Fruit fly (Drosophila melanogaster) whole organism, prepupa: ENCODE results near the gene CG13065.
A peak's percentile ranks its signal among the peaks of the same experiment; 100 is the strongest.

ENCODE experiments used
- Blimp-1 ChIP-seq: fragments of 200-800 bp; sonication (Bioruptor generic); optimal IDR thresholded peaks from 3 replicates; lab custom pipeline; 2017; ENCODE audit warnings: missing biosample characterization, missing genetic modification characterization, mild to moderate bottlenecking, moderate library complexity, missing genetic modification reagents
- CG10631 ChIP-seq: fragments of 200-800 bp; sonication (Bioruptor generic); optimal IDR thresholded peaks from 2 replicates; lab custom pipeline; 2016; ENCODE audit warnings: missing biosample characterization, missing genetic modification characterization
- CG10669 ChIP-seq: fragments of 200-800 bp; sonication (Bioruptor generic); optimal IDR thresholded peaks from 3 replicates; lab custom pipeline; 2018; ENCODE audit warnings: missing biosample characterization, mild to moderate bottlenecking, missing genetic modification characterization, moderate library complexity
- CG11294 ChIP-seq: fragments of 200-800 bp; sonication (Bioruptor generic); IDR thresholded peaks from 2 replicates; pipeline ENCODE4 v1.3.6; 2022; ENCODE audit warnings: missing biosample characterization, missing genetic modification characterization
- CG11762 ChIP-seq: fragments of 200-800 bp; sonication (Bioruptor generic); optimal IDR thresholded peaks from 3 replicates; lab custom pipeline; 2016; ENCODE audit warnings: missing biosample characterization, missing genetic modification characterization; ENCODE audit not compliant: insufficient read depth
- CG11902 ChIP-seq: fragments of 200-800 bp; sonication (Bioruptor generic); optimal IDR thresholded peaks from 3 replicates; lab custom pipeline; 2016; ENCODE audit warnings: missing biosample characterization, missing genetic modification characterization
- CG1621 ChIP-seq: fragments of 200-800 bp; sonication (Bioruptor generic); optimal IDR thresholded peaks from 3 replicates; lab custom pipeline; 2018; ENCODE audit warnings: missing biosample characterization, mild to moderate bottlenecking, missing genetic modification characterization
- CG3032 ChIP-seq: fragments of 200-800 bp; optimal IDR thresholded peaks from 2 replicates; lab custom pipeline; 2019; ENCODE audit warnings: missing biosample characterization, mild to moderate bottlenecking, missing genetic modification characterization, moderate library complexity
- CG31627 ChIP-seq: fragments of 200-800 bp; sonication (Bioruptor generic); optimal IDR thresholded peaks from 3 replicates; lab custom pipeline; 2016; ENCODE audit warnings: missing biosample characterization, missing genetic modification characterization
- CG32006 ChIP-seq: fragments of 200-800 bp; sonication (Bioruptor generic); optimal IDR thresholded peaks from 3 replicates; lab custom pipeline; 2017; ENCODE audit warnings: missing biosample characterization, mild to moderate bottlenecking, missing genetic modification characterization
- CG3919 ChIP-seq: fragments of 200-800 bp; sonication (Bioruptor generic); optimal IDR thresholded peaks from 3 replicates; lab custom pipeline; 2016; ENCODE audit warnings: missing biosample characterization, missing genetic modification characterization
- CG4318 ChIP-seq: fragments of 200-800 bp; sonication (Bioruptor generic); optimal IDR thresholded peaks from 3 replicates; lab custom pipeline; 2017; ENCODE audit warnings: missing biosample characterization, mild to moderate bottlenecking, missing genetic modification characterization
- CG6276 ChIP-seq: fragments of 200-800 bp; sonication (Bioruptor generic); optimal IDR thresholded peaks from 2 replicates; lab custom pipeline; 2017; ENCODE audit warnings: missing biosample characterization, mild to moderate bottlenecking, missing genetic modification characterization
- CG6792 ChIP-seq: fragments of 200-800 bp; sonication (Bioruptor generic); optimal IDR thresholded peaks from 3 replicates; lab custom pipeline; 2016; ENCODE audit warnings: missing biosample characterization, missing genetic modification characterization
- CG6854 ChIP-seq: fragments of 200-800 bp; sonication (Bioruptor generic); optimal IDR thresholded peaks from 2 replicates; lab custom pipeline; 2017; ENCODE audit warnings: missing biosample characterization, mild to moderate bottlenecking, missing genetic modification characterization
- CG7368 ChIP-seq: fragments of 200-800 bp; sonication (Bioruptor generic); optimal IDR thresholded peaks from 3 replicates; lab custom pipeline; 2016; ENCODE audit warnings: missing biosample characterization, missing genetic modification characterization
- CG8632 ChIP-seq: fragments of 200-800 bp; sonication (Bioruptor generic); optimal IDR thresholded peaks from 3 replicates; lab custom pipeline; 2016; ENCODE audit warnings: missing biosample characterization, missing genetic modification characterization
- Eip75B ChIP-seq: fragments of 200-800 bp; sonication (Bioruptor generic); optimal IDR thresholded peaks from 3 replicates; lab custom pipeline; 2016; ENCODE audit warnings: missing biosample characterization, missing genetic modification characterization
- Eip78C ChIP-seq: fragments of 200-800 bp; sonication (Bioruptor generic); peaks from one replicate; lab custom pipeline; 2016; ENCODE audit warnings: missing biosample characterization, missing genetic modification characterization
- Eip93F ChIP-seq: fragments of 200-800 bp; sonication (Bioruptor generic); optimal IDR thresholded peaks from 2 replicates; lab custom pipeline; 2016; ENCODE audit warnings: missing biosample characterization, mild to moderate bottlenecking, missing genetic modification characterization
- Ets21C ChIP-seq: fragments of 200-800 bp; sonication (Bioruptor generic); optimal IDR thresholded peaks from 3 replicates; lab custom pipeline; 2016; ENCODE audit warnings: missing biosample characterization, missing genetic modification characterization
- Ets96B ChIP-seq: fragments of 200-800 bp; optimal IDR thresholded peaks from 2 replicates; lab custom pipeline; 2019; ENCODE audit warnings: missing biosample characterization, mild to moderate bottlenecking, missing genetic modification characterization, moderate library complexity
- Gug ChIP-seq: fragments of 200-800 bp; sonication (Bioruptor generic); IDR thresholded peaks from 2 replicates; pipeline ENCODE4 v1.3.6; 2022; ENCODE audit warnings: missing biosample characterization, missing genetic modification characterization
- Hr38 ChIP-seq: sonication (Bioruptor generic); optimal IDR thresholded peaks from 2 replicates; lab custom pipeline; 2016; ENCODE audit warnings: missing biosample characterization, missing genetic modification characterization
- Hr39 ChIP-seq: fragments of 200-800 bp; sonication (Bioruptor generic); optimal IDR thresholded peaks from 2 replicates; lab custom pipeline; 2016; ENCODE audit warnings: missing biosample characterization, missing genetic modification characterization
- Hr4 ChIP-seq: fragments of 200-800 bp; sonication (Bioruptor generic); optimal IDR thresholded peaks from 3 replicates; lab custom pipeline; 2016; ENCODE audit warnings: missing biosample characterization, missing genetic modification characterization
- Lpt ChIP-seq: fragments of 200-800 bp; sonication (Bioruptor generic); optimal IDR thresholded peaks from 3 replicates; lab custom pipeline; 2016; ENCODE audit warnings: missing biosample characterization, missing genetic modification characterization
- Met ChIP-seq: fragments of 200-800 bp; sonication (Bioruptor generic); optimal IDR thresholded peaks from 3 replicates; lab custom pipeline; 2016; ENCODE audit warnings: missing biosample characterization, missing genetic modification characterization
- OdsH ChIP-seq: fragments of 200-800 bp; sonication (Bioruptor generic); optimal IDR thresholded peaks from 3 replicates; lab custom pipeline; 2016; ENCODE audit warnings: missing biosample characterization, missing genetic modification characterization
- Sox102F ChIP-seq: fragments of 200-800 bp; sonication (Bioruptor generic); optimal IDR thresholded peaks from 2 replicates; lab custom pipeline; 2016; ENCODE audit warnings: missing biosample characterization, mild to moderate bottlenecking, missing genetic modification characterization
- Sox14 ChIP-seq: fragments of 200-800 bp; sonication (Bioruptor generic); optimal IDR thresholded peaks from 3 replicates; lab custom pipeline; 2016; ENCODE audit warnings: missing biosample characterization, missing genetic modification characterization
- Sox15 ChIP-seq: fragments of 200-800 bp; sonication (Bioruptor generic); optimal IDR thresholded peaks from 3 replicates; lab custom pipeline; 2016; ENCODE audit warnings: missing biosample characterization, missing genetic modification characterization
- acj6 ChIP-seq: fragments of 200-800 bp; sonication (Bioruptor generic); optimal IDR thresholded peaks from 3 replicates; lab custom pipeline; 2016; ENCODE audit warnings: missing biosample characterization, missing genetic modification characterization
- cyc ChIP-seq: fragments of 200-800 bp; sonication (Bioruptor generic); optimal IDR thresholded peaks from 3 replicates; lab custom pipeline; 2016; ENCODE audit warnings: missing biosample characterization, missing genetic modification characterization
- dac ChIP-seq: fragments of 200-800 bp; sonication (Bioruptor generic); optimal IDR thresholded peaks from 2 replicates; lab custom pipeline; 2017; ENCODE audit warnings: missing biosample characterization, mild to moderate bottlenecking, missing genetic modification characterization
- dsx ChIP-seq: fragments of 200-800 bp; optimal IDR thresholded peaks from 3 replicates; lab custom pipeline; 2019; ENCODE audit warnings: missing biosample characterization, mild to moderate bottlenecking, missing genetic modification characterization, moderate library complexity; ENCODE audit not compliant: poor library complexity, severe bottlenecking
- eg ChIP-seq: fragments of 200-800 bp; sonication (Bioruptor generic); IDR thresholded peaks from 3 replicates; pipeline ENCODE4 v1.3.6; 2022; ENCODE audit warnings: missing biosample characterization, missing genetic modification characterization
- esn ChIP-seq: fragments of 200-800 bp; sonication (Bioruptor generic); optimal IDR thresholded peaks from 2 replicates; lab custom pipeline; 2016; ENCODE audit warnings: missing biosample characterization, mild to moderate bottlenecking, missing genetic modification characterization, moderate library complexity
- fd59A ChIP-seq: fragments of 200-800 bp; sonication (Bioruptor generic); optimal IDR thresholded peaks from 2 replicates; lab custom pipeline; 2017; ENCODE audit warnings: missing biosample characterization, mild to moderate bottlenecking, missing genetic modification characterization, missing genetic modification reagents
- fkh ChIP-seq: fragments of 200-800 bp; sonication (Bioruptor generic); optimal IDR thresholded peaks from 3 replicates; lab custom pipeline; 2017; ENCODE audit warnings: missing biosample characterization, mild to moderate bottlenecking, missing genetic modification characterization, moderate library complexity
- lz ChIP-seq: fragments of 200-800 bp; sonication (Bioruptor generic); optimal IDR thresholded peaks from 3 replicates; lab custom pipeline; 2016; ENCODE audit warnings: missing biosample characterization, missing genetic modification characterization
- net ChIP-seq: fragments of 200-800 bp; sonication (Bioruptor generic); optimal IDR thresholded peaks from 3 replicates; lab custom pipeline; 2016; ENCODE audit warnings: missing biosample characterization, missing genetic modification characterization
- pdm3 ChIP-seq: fragments of 200-800 bp; sonication (Bioruptor generic); optimal IDR thresholded peaks from 3 replicates; lab custom pipeline; 2016; ENCODE audit warnings: missing biosample characterization, missing genetic modification characterization
- salr ChIP-seq, 2 experiments: fragments of 200-800 bp; sonication (Bioruptor generic); optimal IDR thresholded peaks; 3 replicates each; lab custom pipeline; 2016 to 2018; ENCODE audit warnings: missing biosample characterization in 2 of 2, missing genetic modification characterization in 2 of 2, mild to moderate bottlenecking in 1 of 2
- svp ChIP-seq: fragments of 200-800 bp; sonication (Bioruptor generic); peaks from one replicate; lab custom pipeline; 2016; ENCODE audit warnings: missing biosample characterization, missing genetic modification characterization
- topi ChIP-seq: fragments of 200-800 bp; sonication (Bioruptor generic); optimal IDR thresholded peaks from 3 replicates; lab custom pipeline; 2016; ENCODE audit warnings: missing biosample characterization, missing genetic modification characterization
- vri ChIP-seq: fragments of 200-800 bp; sonication (Bioruptor generic); optimal IDR thresholded peaks from 3 replicates; lab custom pipeline; 2016; ENCODE audit warnings: missing biosample characterization, mild to moderate bottlenecking, missing genetic modification characterization

CG13065 gene

dm6 chr3L:16228659-16229205 is 48.5 kb upstream of the CG13065 start, which contains the start of gene Tmx3 (continued):
- TF ChIP-seq Met (GFP tag; lab: Kevin White, UChicago) (peak; percentile 76), OdsH (GFP tag; lab: Kevin White, UChicago) (peak; percentile 89), lz (GFP tag; lab: Kevin White, UChicago) (peak; percentile 79), CG11902 (GFP tag; lab: Kevin White, UChicago) (peak; percentile 64), dsx (GFP tag; lab: Kevin White, UChicago) (peak; percentile 83), CG6854 (GFP tag; lab: Kevin White, UChicago) (no peak), CG6792 (GFP tag; lab: Kevin White, UChicago) (peak; percentile 80), esn (peak; percentile 83), CG10669 (GFP tag; lab: Kevin White, UChicago) (peak; percentile 71), acj6 (GFP tag; lab: Kevin White, UChicago) (peak; percentile 86), Lpt (GFP tag; lab: Kevin White, UChicago) (no peak), Hr4 (peak; percentile 74), Hr38 (GFP tag; lab: Kevin White, UChicago) (no peak), dac (GFP tag; lab: Kevin White, UChicago) (peak; percentile 65), Gug (GFP tag; lab: Robert Waterston, UW) (peak; percentile 89), CG11294 (GFP tag; lab: Robert Waterston, UW) (peak; percentile 87), Sox15 (GFP tag; lab: Kevin White, UChicago) (peak; percentile 74), Eip93F (GFP tag; lab: Kevin White, UChicago) (peak; percentile 29), vri (GFP tag; lab: Kevin White, UChicago) (no peak), eg (no peak; the same call in 1 of the 3 replicates), CG8632 (peak; percentile 80), Hr39 (GFP tag; lab: Kevin White, UChicago) (peak; percentile 69)
- TF ChIP-seq, all 60 proteins: peak for 47

dm6 chr3L:16231857-16232256 is 45.4 kb upstream of the CG13065 start, which contains the start of the genes PDCD-5 and MED10:
PDCD-5 (minus strand) TSS chr3L:16232038.
MED10 (plus strand) TSS chr3L:16232084.
- TF ChIP-seq topi (GFP tag; lab: Kevin White, UChicago) (peak; percentile 7), dsx (GFP tag; lab: Kevin White, UChicago) (peak; percentile 48), Blimp-1 (no peak), CG10631 (GFP tag; lab: Kevin White, UChicago) (no peak), svp (peak; percentile 85), net (no peak), CG7368 (GFP tag; lab: Kevin White, UChicago) (no peak), eg (no peak), CG32006 (GFP tag; lab: Kevin White, UChicago) (no peak), CG3032 (peak; percentile 56), Ets96B (tag; lab: Kevin White, UChicago) (peak; percentile 17), esn (peak; percentile 18), fd59A (GFP tag; lab: Kevin White, UChicago) (no peak), OdsH (GFP tag; lab: Kevin White, UChicago) (no peak), Hr38 (GFP tag; lab: Kevin White, UChicago) (no peak), CG11762 (GFP tag; lab: Kevin White, UChicago) (no peak), Eip78C (GFP tag; lab: Kevin White, UChicago) (peak; percentile 60), Sox102F (GFP tag; lab: Kevin White, UChicago) (no peak), Hr39 (GFP tag; lab: Kevin White, UChicago) (no peak), Hr4 (no peak), Lpt (GFP tag; lab: Kevin White, UChicago) (no peak), cyc (no peak), Ets21C (GFP tag; lab: Kevin White, UChicago) (no peak), lz (GFP tag; lab: Kevin White, UChicago) (no peak), fkh (peak; percentile 88), CG6276 (no peak), CG31627 (GFP tag; lab: Kevin White, UChicago) (no peak), acj6 (GFP tag; lab: Kevin White, UChicago) (no peak), CG1621 (no peak), CG3919 (GFP tag; lab: Kevin White, UChicago) (no peak), CG8632 (no peak), Sox14 (GFP tag; lab: Kevin White, UChicago) (peak; percentile 77), Eip93F (GFP tag; lab: Kevin White, UChicago) (no peak), salr (GFP tag; optimal IDR thresholded peaks at IDR 0.05; lab: Kevin White, UChicago) (peak in 1 of 2 experiments; percentile 2), Eip75B (GFP tag; lab: Kevin White, UChicago) (peak; percentile 7), Sox15 (GFP tag; lab: Kevin White, UChicago) (no peak), Met (GFP tag; lab: Kevin White, UChicago) (no peak), CG10669 (GFP tag; lab: Kevin White, UChicago) (peak; percentile 11), pdm3 (GFP tag; lab: Kevin White, UChicago) (no peak), CG4318 (no peak)
